Fruit fly (Drosophila melanogaster) whole organism, wandering third instar larva: ENCODE data around the gene Elp1.

ENCODE experiments used
- Abd-B ChIP-seq: fragments of >200 bp; optimal IDR thresholded peaks from 2 replicates; lab custom pipeline; 2017; ENCODE audit warnings: missing biosample characterization, missing genetic modification characterization
- GATAd ChIP-seq: sonication (Bioruptor generic); optimal IDR thresholded peaks from 2 replicates; lab custom pipeline; 2016; ENCODE audit warnings: missing biosample characterization, missing genetic modification characterization
- Hr78 ChIP-seq: fragments of >200 bp; optimal IDR thresholded peaks from 2 replicates; lab custom pipeline; 2017; ENCODE audit warnings: missing biosample characterization, missing genetic modification characterization
- dsf ChIP-seq: sonication (Bioruptor generic); optimal IDR thresholded peaks from 2 replicates; lab custom pipeline; 2016; ENCODE audit warnings: missing biosample characterization, missing genetic modification characterization, borderline replicate concordance
- foxo ChIP-seq, 2 experiments: fragments of 200-800 bp; sonication (Bioruptor generic); optimal IDR thresholded peaks; 2 replicates in 1 of 2; 3 replicates in 1 of 2; lab custom pipeline; 2016 to 2017; ENCODE audit warnings: missing biosample characterization in 2 of 2, missing genetic modification characterization in 2 of 2
- h ChIP-seq: fragments of 200-800 bp; sonication (Bioruptor generic); optimal IDR thresholded peaks from 3 replicates; lab custom pipeline; 2016; ENCODE audit warnings: missing biosample characterization, mild to moderate bottlenecking, missing genetic modification characterization
- lola ChIP-seq: fragments of >200 bp; optimal IDR thresholded peaks from 2 replicates; lab custom pipeline; 2017; ENCODE audit warnings: missing biosample characterization, missing genetic modification characterization
- pan ChIP-seq: fragments of >200 bp; optimal IDR thresholded peaks from 2 replicates; lab custom pipeline; 2017
- rgr ChIP-seq: fragments of 200-800 bp; sonication (Bioruptor generic); optimal IDR thresholded peaks from 3 replicates; lab custom pipeline; 2016; ENCODE audit warnings: missing biosample characterization, mild to moderate bottlenecking, missing genetic modification characterization
- sv ChIP-seq: fragments of 200-800 bp; sonication (Bioruptor generic); optimal IDR thresholded peaks from 3 replicates; lab custom pipeline; 2016; ENCODE audit warnings: missing biosample characterization, missing genetic modification characterization
- tai ChIP-seq: sonication (Bioruptor generic); optimal IDR thresholded peaks from 2 replicates; lab custom pipeline; 2016; ENCODE audit warnings: missing biosample characterization, missing genetic modification characterization

dm6 chr3R:11684316-11684715, 33.5 kb downstream of the Elp1 start, which contains the start of gene CG6830:
- no peak for TF ChIP-seq lola
- TF ChIP-seq GATAd (GFP tag; lab: Kevin White, UChicago), result no peak
- no peak for TF ChIP-seq Hr78 (GFP tag; lab: Kevin White, UChicago)
- no peak for TF ChIP-seq dsf (GFP tag; lab: Kevin White, UChicago)
- no peak for TF ChIP-seq Abd-B (GFP tag; lab: Kevin White, UChicago)
- TF ChIP-seq sv (GFP tag; lab: Kevin White, UChicago), result no peak
- no peak for TF ChIP-seq tai (GFP tag; lab: Kevin White, UChicago)
- TF ChIP-seq rgr (GFP tag; lab: Kevin White, UChicago), result no peak
- TF ChIP-seq foxo (GFP tag; optimal IDR thresholded peaks at IDR 0.05; lab: Kevin White, UChicago), result no peak
- TF ChIP-seq h (GFP tag; lab: Kevin White, UChicago), result no peak
- no peak for TF ChIP-seq pan
